Fruit fly (Drosophila melanogaster): Measurements from ENCODE around the gene Fum2.

Gene Fum2

DNA sequence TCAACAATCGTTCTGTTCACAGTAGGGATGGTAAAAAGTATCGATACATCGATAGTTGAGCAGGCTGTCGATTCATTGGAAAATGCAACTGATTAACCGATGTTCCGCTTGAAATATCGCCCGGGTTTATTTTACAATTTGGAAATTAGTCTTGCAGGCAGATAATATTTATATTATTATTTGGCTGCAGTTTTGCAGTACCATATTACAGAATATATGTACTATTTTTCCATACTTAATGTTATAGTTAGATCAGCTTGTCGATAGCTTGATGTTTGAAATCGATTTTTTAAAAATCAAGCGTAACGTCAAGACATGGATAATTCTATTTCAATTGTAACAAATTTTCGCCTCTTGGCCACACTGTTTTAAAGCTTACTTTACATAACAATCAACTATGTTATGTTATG is 13.4 kb downstream of the Fum2 start, which contains the start of gene CG14442 (continued):
- TF ChIP-seq prd (optimal IDR thresholded peaks at IDR 0.05), result no peak
- peak; percentile 47; the same call in 1 of the 3 replicates for TF ChIP-seq prd (GFP tag; IDR thresholded peaks at IDR 0.05)
- peak; percentile 59 for TF ChIP-seq phol (tag; optimal IDR thresholded peaks at IDR 0.05)
- TF ChIP-seq mam (GFP tag; optimal IDR thresholded peaks at IDR 0.05), result peak; percentile 11
- no peak for TF ChIP-seq NC2β (GFP tag; optimal IDR thresholded peaks at IDR 0.05)
- peak; percentile 87 for TF ChIP-seq CG2129 (GFP tag; IDR thresholded peaks at IDR 0.05; ENCODE audit: partially characterized antibody)
- TF ChIP-seq CG1832 (GFP tag; optimal IDR thresholded peaks at IDR 0.05), result no peak
- 0 out of 2 replicates have a peak, but pooled peaks have one; percentile 29 for TF ChIP-seq sob (GFP tag; IDR thresholded peaks at IDR 0.05)
- no peak for TF ChIP-seq CG17359 (tag; optimal IDR thresholded peaks at IDR 0.05)
- peak; percentile 62 for TF ChIP-seq nmo (GFP tag; optimal IDR thresholded peaks at IDR 0.05)
- peak; percentile 77 for TF ChIP-seq CG8290 (GFP tag; optimal IDR thresholded peaks at IDR 0.05)
- peak; percentile 52 to 58 for TF ChIP-seq CG8290 (tag; optimal IDR thresholded peaks at IDR 0.05)
- peak; percentile 33 for TF ChIP-seq CG4617 (GFP tag; optimal IDR thresholded peaks at IDR 0.05; ENCODE audit: borderline replicate concordance)
- TF ChIP-seq CG3281 (GFP tag; optimal IDR thresholded peaks at IDR 0.05), result peak; percentile 20
- TF ChIP-seq lola (GFP tag; optimal IDR thresholded peaks at IDR 0.05), result peak in 1 of 3 experiments; percentile 15
- TF ChIP-seq h (optimal IDR thresholded peaks at IDR 0.05), result no peak
- TF ChIP-seq Sry-δ (GFP tag; optimal IDR thresholded peaks at IDR 0.05), result peak; percentile 88
- TF ChIP-seq Ets97D (GFP tag; optimal IDR thresholded peaks at IDR 0.05), result peak; percentile 68
- no peak for TF ChIP-seq ken (GFP tag; IDR thresholded peaks at IDR 0.05)
- no peak for TF ChIP-seq Taf1 (GFP tag; IDR thresholded peaks at IDR 0.05)
- TF ChIP-seq CG15601 (tag; optimal IDR thresholded peaks at IDR 0.05), result peak; percentile 33
- TF ChIP-seq Gug (GFP tag; IDR thresholded peaks at IDR 0.05), result peak; percentile 34; the same call in 1 of the 4 replicates
- peak; percentile 7 for TF ChIP-seq Ssrp (tag; optimal IDR thresholded peaks at IDR 0.05)
- TF ChIP-seq ATbp (GFP tag; optimal IDR thresholded peaks at IDR 0.05), result no peak
- TF ChIP-seq Meics (GFP tag; optimal IDR thresholded peaks at IDR 0.05), result peak; percentile 11
- TF ChIP-seq CG3847 (GFP tag; IDR thresholded peaks at IDR 0.05), result peak; percentile 45; the same call in 1 of the 2 replicates
- TF ChIP-seq ssp (GFP tag; IDR thresholded peaks at IDR 0.05), result peak; percentile 28; the same call in 1 of the 2 replicates
- no peak for TF ChIP-seq grn (GFP tag; optimal IDR thresholded peaks at IDR 0.05)
- no peak for TF ChIP-seq Dad (GFP tag; optimal IDR thresholded peaks at IDR 0.05)
- TF ChIP-seq caup (GFP tag; optimal IDR thresholded peaks at IDR 0.05; ENCODE audit: severe bottlenecking), result peak; percentile 38
- peak; percentile 2 for TF ChIP-seq CTCF (GFP tag; optimal IDR thresholded peaks at IDR 0.05)
- peak; percentile 1 for TF ChIP-seq CG10543 (GFP tag; optimal IDR thresholded peaks at IDR 0.05)
- peak; percentile 24 for TF ChIP-seq pho (GFP tag; optimal IDR thresholded peaks at IDR 0.05)
- TF ChIP-seq Optix (GFP tag; IDR thresholded peaks at IDR 0.05), result no peak
- TF ChIP-seq crp (GFP tag; optimal IDR thresholded peaks at IDR 0.05), result peak in 1 of 2 experiments; percentile 21
- peak; percentile 37 for TF ChIP-seq CG11504 (tag; optimal IDR thresholded peaks at IDR 0.05)
- peak; percentile 52 for TF ChIP-seq Lhr (GFP tag; optimal IDR thresholded peaks at IDR 0.05)
- TF ChIP-seq ind (GFP tag; optimal IDR thresholded peaks at IDR 0.05), result peak; percentile 21
- TF ChIP-seq CG9437 (GFP tag; optimal IDR thresholded peaks at IDR 0.05), result peak; percentile 55
- TF ChIP-seq Asciz (GFP tag; optimal IDR thresholded peaks at IDR 0.05), result no peak
- peak; percentile 68 for TF ChIP-seq gsb-n (tag; optimal IDR thresholded peaks at IDR 0.05)
- TF ChIP-seq Nf-YC (tag; optimal IDR thresholded peaks at IDR 0.05), result peak; percentile 27
- TF ChIP-seq CG1024 (GFP tag; IDR thresholded peaks at IDR 0.05), result no peak
- TF ChIP-seq CG18011 (GFP tag; optimal IDR thresholded peaks at IDR 0.05), result peak; percentile 9
- TF ChIP-seq D19A (tag; optimal IDR thresholded peaks at IDR 0.05), result no peak
- TF ChIP-seq Ets65A (GFP tag), result peak; percentile 76
- peak; percentile 58 for TF ChIP-seq gfzf (GFP tag; optimal IDR thresholded peaks at IDR 0.05)
- peak; percentile 45; the same call in 1 of the 3 replicates for TF ChIP-seq CG17361 (GFP tag; IDR thresholded peaks at IDR 0.05)
- TF ChIP-seq CG13424 (tag; optimal IDR thresholded peaks at IDR 0.05), result peak; percentile 51
- TF ChIP-seq Xbp1 (GFP tag; optimal IDR thresholded peaks at IDR 0.05), result peak; percentile 31
- TF ChIP-seq CG10654 (GFP tag; optimal IDR thresholded peaks at IDR 0.05), result peak; percentile 11
